Worm (Caenorhabditis elegans): ENCODE data around the gene R74.7.

Gene R74.7

ce11 chrIII:4187845-4188244 lies 16.4 kb upstream of the R74.7 start, which contains the start of gene R74.2:
TSS of gene R74.2 (plus strand) at chrIII:4188160.
- TF ChIP-seq K02D7.2 (tag; optimal IDR thresholded peaks at IDR 0.05) (no peak), ceh-24 (tag; optimal IDR thresholded peaks at IDR 0.05) (no peak), unc-42 (tag; optimal IDR thresholded peaks at IDR 0.05) (no peak), ahr-1 (tag; optimal IDR thresholded peaks at IDR 0.05) (no peak), zip-5 (tag; optimal IDR thresholded peaks at IDR 0.05) (no peak), ceh-45 (GFP tag; IDR thresholded peaks at IDR 0.05) (no peak), C08G9.2 (tag; optimal IDR thresholded peaks at IDR 0.05) (no peak)

- no peak for TF ChIP-seq ceh-6 (GFP tag; optimal IDR thresholded peaks at IDR 0.05)
- no peak for TF ChIP-seq sox-4 (tag; optimal IDR thresholded peaks at IDR 0.05)
- no peak for TF ChIP-seq F13H6.1 (tag; optimal IDR thresholded peaks at IDR 0.05)
- TF ChIP-seq ahr-1 (tag; optimal IDR thresholded peaks at IDR 0.05): no peak
- no peak for TF ChIP-seq fax-1 (tag; optimal IDR thresholded peaks at IDR 0.05)
Observed at ce11 chrIII:4189602-4190001, 14.6 kb upstream of the R74.7 start.

ce11 chrIII:4190241-4190640 lies 14.0 kb upstream of the R74.7 start, which contains the start of gene spp-28:
TSS of gene spp-28 (minus strand) at chrIII:4190341.
- TF ChIP-seq rnt-1 (tag; optimal IDR thresholded peaks at IDR 0.05) (no peak), ceh-30 (tag; optimal IDR thresholded peaks at IDR 0.05) (no peak), sox-2 (GFP tag; IDR thresholded peaks at IDR 0.05) (no peak), ttx-3 (tag; optimal IDR thresholded peaks at IDR 0.05) (no peak), gmeb-2 (tag; optimal IDR thresholded peaks at IDR 0.05) (no peak), ceh-9 (tag; optimal IDR thresholded peaks at IDR 0.05) (no peak), ahr-1 (tag; optimal IDR thresholded peaks at IDR 0.05) (no peak), mec-3 (tag; optimal IDR thresholded peaks at IDR 0.05; ENCODE audit: borderline replicate concordance) (no peak), ref-2 (tag; optimal IDR thresholded peaks at IDR 0.05) (no peak), unc-42 (tag; optimal IDR thresholded peaks at IDR 0.05) (no peak), C38D4.7 (GFP tag; optimal IDR thresholded peaks at IDR 0.05) (no peak), ceh-48 (tag; optimal IDR thresholded peaks at IDR 0.05) (no peak), npax-4 (tag; optimal IDR thresholded peaks at IDR 0.05) (no peak), elt-2 (tag; optimal IDR thresholded peaks at IDR 0.05) (no peak), lin-11 (tag; optimal IDR thresholded peaks at IDR 0.05) (no peak), hlh-30 (tag; optimal IDR thresholded peaks at IDR 0.05; ENCODE audit: insufficient read depth) (no peak), unc-3 (GFP tag; conservative IDR thresholded peaks at IDR 0.05) (no peak), unc-3 (tag; optimal IDR thresholded peaks at IDR 0.05) (no peak), pax-1 (tag; optimal IDR thresholded peaks at IDR 0.05) (no peak)

- TF ChIP-seq K09A11.1 (tag; optimal IDR thresholded peaks at IDR 0.05; ENCODE audit: insufficient read depth) (no peak), nfya-1 (tag; optimal IDR thresholded peaks at IDR 0.05) (peak; percentile 4), dmd-4 (tag; optimal IDR thresholded peaks at IDR 0.05; ENCODE audit: borderline replicate concordance) (no peak), ceh-48 (tag; optimal IDR thresholded peaks at IDR 0.05) (peak; percentile 61), ceh-9 (tag; optimal IDR thresholded peaks at IDR 0.05) (no peak), ceh-31 (tag; optimal IDR thresholded peaks at IDR 0.05) (peak; percentile 52), unc-55 (GFP tag; optimal IDR thresholded peaks at IDR 0.05) (peak; percentile 26), unc-42 (tag; optimal IDR thresholded peaks at IDR 0.05) (peak; percentile 58)
Observed at ce11 chrIII:4191091-4191638, 13.1 kb upstream of the R74.7 start, which contains the start of gene dnj-16. TSS of gene dnj-16 (plus strand) at chrIII:4191141.

ce11 chrIII:4193659-4194103 lies 10.5 kb upstream of the R74.7 start, which contains the start of gene xbp-1:
TSS of gene xbp-1 (plus strand) at chrIII:4193809.
- TF ChIP-seq C38D4.7 (GFP tag; optimal IDR thresholded peaks at IDR 0.05) (no peak), unc-55 (GFP tag; optimal IDR thresholded peaks at IDR 0.05) (peak; percentile 90), madf-2 (tag; optimal IDR thresholded peaks at IDR 0.05) (peak; percentile 22), ttx-3 (tag; optimal IDR thresholded peaks at IDR 0.05) (no peak), hlh-30 (tag; optimal IDR thresholded peaks at IDR 0.05; ENCODE audit: insufficient read depth) (peak; percentile 62), ceh-31 (tag; optimal IDR thresholded peaks at IDR 0.05) (peak; percentile 71), pqm-1 (tag; optimal IDR thresholded peaks at IDR 0.05) (peak; percentile 59), fkh-6 (tag; optimal IDR thresholded peaks at IDR 0.05) (no peak), elt-2 (tag; optimal IDR thresholded peaks at IDR 0.05) (peak; percentile 76), elt-4 (tag; optimal IDR thresholded peaks at IDR 0.05) (no peak), tbx-2 (tag; optimal IDR thresholded peaks at IDR 0.05) (peak; percentile 69), pat-9 (tag; optimal IDR thresholded peaks at IDR 0.05) (no peak), nfya-1 (tag; optimal IDR thresholded peaks at IDR 0.05) (peak; percentile 87), ceh-30 (tag; optimal IDR thresholded peaks at IDR 0.05) (no peak), pax-1 (tag; optimal IDR thresholded peaks at IDR 0.05) (peak; percentile 77), nhr-11 (tag; optimal IDR thresholded peaks at IDR 0.05) (no peak), ama-1 (optimal IDR thresholded peaks at IDR 0.05) (peak; percentile 23), Y22D7AL.16 (tag; optimal IDR thresholded peaks at IDR 0.05) (no peak), ceh-45 (GFP tag; IDR thresholded peaks at IDR 0.05) (no peak), ceh-24 (tag; optimal IDR thresholded peaks at IDR 0.05) (no peak), fkh-10 (GFP tag; optimal IDR thresholded peaks at IDR 0.05) (peak; percentile 20), dve-1 (tag; optimal IDR thresholded peaks at IDR 0.05) (peak; percentile 87)

Data from whole organism, late embryonic.